Worm (Caenorhabditis elegans) whole organism, L2 larva: Measurements from ENCODE around the gene F40G12.11.

Source experiments
- alr-1 ChIP-seq: fragments of 150-350 bp; optimal IDR thresholded peaks from 2 replicates; lab custom pipeline; 2014; ENCODE audit warnings: missing biosample characterization, missing genetic modification characterization
- ceh-82 ChIP-seq: fragments of 150-350 bp; optimal IDR thresholded peaks from 2 replicates; lab custom pipeline; 2014; ENCODE audit warnings: missing biosample characterization, missing genetic modification characterization
- fos-1 ChIP-seq: fragments of 150-350 bp; optimal IDR thresholded peaks from 2 replicates; lab custom pipeline; 2014; ENCODE audit warnings: missing biosample characterization, missing genetic modification characterization
- lsy-2 ChIP-seq, 2 experiments: fragments of 150-350 bp in 1 of 2; sonication (generic microtip) in 1 of 2; optimal IDR thresholded peaks; 2 replicates each; lab custom pipeline; 2014 to 2017; ENCODE audit warnings: missing biosample characterization in 2 of 2, missing genetic modification characterization in 2 of 2
- mdl-1 ChIP-seq, 2 experiments: fragments of 150-350 bp in 1 of 2; sonication (generic microtip) in 1 of 2; optimal IDR thresholded peaks; 2 replicates each; lab custom pipeline; 2017; ENCODE audit warnings: missing biosample characterization in 2 of 2, missing genetic modification characterization in 2 of 2
- nhr-11 ChIP-seq: fragments of 150-350 bp; optimal IDR thresholded peaks from 2 replicates; lab custom pipeline; 2014; ENCODE audit warnings: missing biosample characterization, missing genetic modification characterization
- snpc-4 ChIP-seq: fragments of 150-350 bp; optimal IDR thresholded peaks from 2 replicates; lab custom pipeline; 2014; ENCODE audit warnings: missing biosample characterization, missing genetic modification characterization
- unc-39 ChIP-seq: fragments of 150-350 bp; optimal IDR thresholded peaks from 2 replicates; lab custom pipeline; 2014; ENCODE audit warnings: missing biosample characterization, missing genetic modification characterization

- TF ChIP-seq unc-39 (tag; lab: Kevin White, UChicago) (no peak), mdl-1 (tag; optimal IDR thresholded peaks at IDR 0.05; lab: Kevin White, UChicago) (no peak), alr-1 (no peak), nhr-11 (tag; lab: Kevin White, UChicago) (no peak), lsy-2 (tag; optimal IDR thresholded peaks at IDR 0.05; lab: Kevin White, UChicago) (no peak), snpc-4 (tag; lab: Kevin White, UChicago) (no peak), ceh-82 (tag; lab: Kevin White, UChicago) (no peak), fos-1 (tag; lab: Kevin White, UChicago) (peak; percentile 52)
These were observed 15.1 kb downstream of the F40G12.11 start, which contains the start of gene F14D7.6 for ce11 chrV:14301076-14301475.
